Worm (Caenorhabditis elegans) whole organism, L2 larva: ENCODE data around the gene str-82.

Experiments used
- fos-1 ChIP-seq: fragments of 150-350 bp; optimal IDR thresholded peaks from 2 replicates; lab custom pipeline; 2014; ENCODE audit warnings: missing biosample characterization, missing genetic modification characterization
- lin-39 ChIP-seq: fragments of 150-350 bp; optimal IDR thresholded peaks from 2 replicates; lab custom pipeline; 2014; ENCODE audit warnings: missing biosample characterization, missing genetic modification reagents, missing genetic modification characterization
- peb-1 ChIP-seq: fragments of 150-350 bp; optimal IDR thresholded peaks from 2 replicates; lab custom pipeline; 2014; ENCODE audit warnings: missing biosample characterization, missing genetic modification characterization
- snpc-4 ChIP-seq: fragments of 150-350 bp; optimal IDR thresholded peaks from 2 replicates; lab custom pipeline; 2014; ENCODE audit warnings: missing biosample characterization, missing genetic modification characterization
- zag-1 ChIP-seq: fragments of 150-350 bp; optimal IDR thresholded peaks from 2 replicates; lab custom pipeline; 2014; ENCODE audit warnings: missing biosample characterization, missing genetic modification characterization
- ztf-4 ChIP-seq: fragments of 150-350 bp; optimal IDR thresholded peaks from 2 replicates; lab custom pipeline; 2014; ENCODE audit warnings: missing biosample characterization, missing genetic modification characterization

ce11 chrV:4019188-4019587 is 44.7 kb downstream of the str-82 start, which contains the start of gene K09D9.3:
- TF ChIP-seq snpc-4 (tag; lab: Kevin White, UChicago) (no peak), zag-1 (no peak), peb-1 (tag; lab: Kevin White, UChicago) (no peak), fos-1 (tag; lab: Kevin White, UChicago) (no peak), lin-39 (no peak), ztf-4 (tag; lab: Kevin White, UChicago) (no peak)
